Worm (Caenorhabditis elegans): ENCODE results near the gene R04F11.5.

ce11 chrV:12296794-12297193 is 21.0 kb downstream of the R04F11.5 start:
- TF ChIP-seq tbx-11 (GFP tag; IDR thresholded peaks at IDR 0.05) (no peak), hmbx-1 (tag; optimal IDR thresholded peaks at IDR 0.05) (no peak), sea-1 (GFP tag; conservative IDR thresholded peaks at IDR 0.05) (no peak), ama-1 (optimal IDR thresholded peaks at IDR 0.05) (no peak), flt-1 (GFP tag; IDR thresholded peaks at IDR 0.05) (no peak), ets-7 (tag; optimal IDR thresholded peaks at IDR 0.05) (no peak), ceh-13 (GFP tag; optimal IDR thresholded peaks at IDR 0.05) (no peak), hmg-4 (GFP tag; optimal IDR thresholded peaks at IDR 0.05) (no peak), ceh-36 (tag; optimal IDR thresholded peaks at IDR 0.05) (no peak), scrt-1 (GFP tag; IDR thresholded peaks at IDR 0.05) (no peak), hnd-1 (tag; optimal IDR thresholded peaks at IDR 0.05) (no peak), B0310.2 (tag; optimal IDR thresholded peaks at IDR 0.05) (no peak), F13C5.2 (tag; optimal IDR thresholded peaks at IDR 0.05) (no peak), tra-4 (tag; optimal IDR thresholded peaks at IDR 0.05) (no peak)
